Worm (Caenorhabditis elegans) whole organism, L3 larva: ENCODE measurements around the gene ZK470.4.

Experiments used
- R02D3.7 ChIP-seq: fragments of 150-350 bp; optimal IDR thresholded peaks from 2 replicates; lab custom pipeline; 2014; ENCODE audit warnings: missing biosample characterization, missing genetic modification characterization
- ZK546.5 ChIP-seq: sonication (generic microtip); optimal IDR thresholded peaks from 2 replicates; lab custom pipeline; 2017; ENCODE audit warnings: missing biosample characterization, missing genetic modification characterization
- aly-2 ChIP-seq: fragments of 150-350 bp; optimal IDR thresholded peaks from 2 replicates; lab custom pipeline; 2014; ENCODE audit warnings: missing biosample characterization, missing genetic modification characterization
- ama-1 ChIP-seq: fragments of 150-350 bp; optimal IDR thresholded peaks from 2 replicates; lab custom pipeline; 2018
- ceh-16 ChIP-seq: sonication (generic microtip); optimal IDR thresholded peaks from 2 replicates; lab custom pipeline; 2017; ENCODE audit warnings: missing biosample characterization, missing genetic modification characterization
- ceh-28 ChIP-seq: fragments of 150-350 bp; optimal IDR thresholded peaks from 2 replicates; lab custom pipeline; 2014; ENCODE audit warnings: missing biosample characterization, missing genetic modification reagents, missing genetic modification characterization
- ceh-82 ChIP-seq: fragments of 150-350 bp; optimal IDR thresholded peaks from 2 replicates; lab custom pipeline; 2014; ENCODE audit warnings: missing biosample characterization, missing genetic modification characterization
- ceh-9 ChIP-seq: sonication (generic microtip); optimal IDR thresholded peaks from 2 replicates; lab custom pipeline; 2018; ENCODE audit warnings: missing biosample characterization, missing genetic modification characterization
- daf-12 ChIP-seq: fragments of 150-350 bp; optimal IDR thresholded peaks from 2 replicates; lab custom pipeline; 2014; ENCODE audit warnings: missing biosample characterization, missing genetic modification reagents, missing genetic modification characterization
- egl-27 ChIP-seq: sonication (generic microtip); optimal IDR thresholded peaks from 4 replicates; lab custom pipeline; 2017; ENCODE audit warnings: missing biosample characterization, missing genetic modification reagents, missing genetic modification characterization
- egl-5 ChIP-seq: fragments of 150-350 bp; optimal IDR thresholded peaks from 2 replicates; lab custom pipeline; 2017; ENCODE audit warnings: missing biosample characterization, missing genetic modification reagents, missing genetic modification characterization, inconsistent platforms
- elt-1 ChIP-seq: fragments of 150-350 bp; optimal IDR thresholded peaks from 2 replicates; lab custom pipeline; 2014; ENCODE audit warnings: missing biosample characterization, missing genetic modification characterization
- elt-2 ChIP-seq: sonication (generic microtip); optimal IDR thresholded peaks from 2 replicates; lab custom pipeline; 2016; ENCODE audit warnings: missing genetic modification reagents, mild to moderate bottlenecking, missing genetic modification characterization, missing compliant biosample characterization
- elt-3 ChIP-seq, 3 experiments: fragments of 150-350 bp in 1 of 3; sonication (generic microtip) in 2 of 3; optimal IDR thresholded peaks; 2 replicates in 2 of 3; 4 replicates in 1 of 3; lab custom pipeline; 2014 to 2017; ENCODE audit warnings: missing biosample characterization in 3 of 3, missing genetic modification characterization in 3 of 3
- eor-1 ChIP-seq, 2 experiments: fragments of 150-350 bp; optimal IDR thresholded peaks; 2 replicates each; lab custom pipeline; 2014 to 2018; ENCODE audit warnings: missing biosample characterization in 2 of 2, missing genetic modification characterization in 2 of 2
- fkh-10 ChIP-seq: sonication (generic microtip); optimal IDR thresholded peaks from 2 replicates; lab custom pipeline; 2017; ENCODE audit warnings: missing biosample characterization, missing genetic modification reagents, missing genetic modification characterization
- fos-1 ChIP-seq: fragments of 150-350 bp; optimal IDR thresholded peaks from 2 replicates; lab custom pipeline; 2014; ENCODE audit warnings: missing biosample characterization, missing genetic modification characterization
- hmg-11 ChIP-seq: sonication (generic microtip); optimal IDR thresholded peaks from 2 replicates; lab custom pipeline; 2016; ENCODE audit warnings: missing genetic modification characterization, missing compliant biosample characterization
- jun-1 ChIP-seq: fragments of 150-350 bp; optimal IDR thresholded peaks from 2 replicates; lab custom pipeline; 2014; ENCODE audit warnings: missing biosample characterization, missing genetic modification reagents, missing genetic modification characterization
- lin-39 ChIP-seq: fragments of 150-350 bp; optimal IDR thresholded peaks from 2 replicates; lab custom pipeline; 2018; ENCODE audit warnings: missing biosample characterization, missing genetic modification reagents, missing genetic modification characterization
- lsy-12 ChIP-seq: sonication (generic microtip); optimal IDR thresholded peaks from 2 replicates; lab custom pipeline; 2016; ENCODE audit warnings: mild to moderate bottlenecking, missing genetic modification characterization, missing compliant biosample characterization
- mml-1 ChIP-seq: fragments of 150-350 bp; sonication (generic microtip); optimal IDR thresholded peaks from 3 replicates; lab custom pipeline; 2014; ENCODE audit warnings: missing biosample characterization, missing genetic modification characterization
- nfya-1 ChIP-seq: sonication (generic microtip); optimal IDR thresholded peaks from 2 replicates; lab custom pipeline; 2017; ENCODE audit warnings: missing genetic modification characterization, mild to moderate bottlenecking, missing compliant biosample characterization, antibody characterized with exemption, moderate library complexity; ENCODE audit not compliant: insufficient read depth
- nhr-11 ChIP-seq: fragments of 150-350 bp; optimal IDR thresholded peaks from 2 replicates; lab custom pipeline; 2014; ENCODE audit warnings: missing biosample characterization, missing genetic modification characterization
- nhr-12 ChIP-seq: fragments of 150-350 bp; optimal IDR thresholded peaks from 2 replicates; lab custom pipeline; 2014; ENCODE audit warnings: missing biosample characterization, missing genetic modification characterization
- nhr-23 ChIP-seq: fragments of 150-350 bp; optimal IDR thresholded peaks from 2 replicates; lab custom pipeline; 2014; ENCODE audit warnings: missing biosample characterization, missing genetic modification reagents, missing genetic modification characterization
- nhr-237 ChIP-seq: fragments of 150-350 bp; optimal IDR thresholded peaks from 2 replicates; lab custom pipeline; 2014; ENCODE audit warnings: missing biosample characterization, missing genetic modification characterization
- nhr-25 ChIP-seq: sonication (generic microtip); optimal IDR thresholded peaks from 2 replicates; lab custom pipeline; 2017; ENCODE audit warnings: missing biosample characterization, missing genetic modification characterization
- nhr-76 ChIP-seq: fragments of 150-350 bp; sonication (generic microtip); optimal IDR thresholded peaks from 5 replicates; lab custom pipeline; 2014; ENCODE audit warnings: missing biosample characterization, missing genetic modification characterization
- nhr-77 ChIP-seq: fragments of 150-350 bp; optimal IDR thresholded peaks from 2 replicates; lab custom pipeline; 2014; ENCODE audit warnings: missing biosample characterization, missing genetic modification characterization
- pha-4 ChIP-seq: fragments of 150-350 bp; optimal IDR thresholded peaks from 2 replicates; lab custom pipeline; 2014; ENCODE audit warnings: missing biosample characterization, missing genetic modification reagents, missing genetic modification characterization
- pqm-1 ChIP-seq: fragments of 150-350 bp; optimal IDR thresholded peaks from 2 replicates; lab custom pipeline; 2017; ENCODE audit warnings: missing biosample characterization, missing genetic modification characterization, inconsistent platforms
- sea-2 ChIP-seq: fragments of 150-350 bp; sonication (generic microtip); optimal IDR thresholded peaks from 4 replicates; lab custom pipeline; 2014; ENCODE audit warnings: missing biosample characterization, missing genetic modification reagents, missing genetic modification characterization
- skn-1 ChIP-seq: fragments of 150-350 bp; optimal IDR thresholded peaks from 2 replicates; lab custom pipeline; 2014; ENCODE audit warnings: missing biosample characterization, missing genetic modification characterization
- snpc-4 ChIP-seq: fragments of 150-350 bp; optimal IDR thresholded peaks from 2 replicates; lab custom pipeline; 2014; ENCODE audit warnings: missing biosample characterization, missing genetic modification characterization
- tbx-2 ChIP-seq: sonication (generic microtip); optimal IDR thresholded peaks from 2 replicates; lab custom pipeline; 2016; ENCODE audit warnings: mild to moderate bottlenecking, missing genetic modification characterization, missing compliant biosample characterization
- unc-39 ChIP-seq: sonication (generic microtip); optimal IDR thresholded peaks from 4 replicates; lab custom pipeline; 2017; ENCODE audit warnings: missing biosample characterization, missing genetic modification characterization
- unc-62 ChIP-seq: fragments of 150-350 bp; sonication (generic microtip); optimal IDR thresholded peaks from 4 replicates; lab custom pipeline; 2014; ENCODE audit warnings: missing biosample characterization, missing genetic modification reagents, missing genetic modification characterization
- zag-1 ChIP-seq: fragments of 150-350 bp; optimal IDR thresholded peaks from 2 replicates; lab custom pipeline; 2014; ENCODE audit warnings: missing biosample characterization, missing genetic modification characterization
- ztf-11 ChIP-seq: fragments of 150-350 bp; optimal IDR thresholded peaks from 2 replicates; lab custom pipeline; 2014; ENCODE audit warnings: missing biosample characterization, missing genetic modification characterization

The ZK470.4 gene

ce11 chrX:4163391-4163790 is 23.8 kb upstream of the ZK470.4 start, which contains the start of gene ZK470.1:
ZK470.1 (plus strand) TSS chrX:4163691.
- TF ChIP-seq nhr-12 (tag; lab: Kevin White, UChicago), result no peak
- TF ChIP-seq zag-1 (tag; lab: Kevin White, UChicago), result no peak
- TF ChIP-seq nhr-25, result no peak
- no peak for TF ChIP-seq lin-39 (tag; lab: Kevin White, UChicago)
- no peak for TF ChIP-seq unc-39 (tag; lab: Kevin White, UChicago)
- no peak for TF ChIP-seq snpc-4 (tag; lab: Kevin White, UChicago)

- no peak for TF ChIP-seq ceh-9 (tag; lab: Kevin White, UChicago)
- TF ChIP-seq egl-5, result no peak
- no peak for TF ChIP-seq snpc-4 (tag; lab: Kevin White, UChicago)
- no peak for TF ChIP-seq tbx-2 (tag; lab: Kevin White, UChicago)
- no peak for TF ChIP-seq ztf-11
- TF ChIP-seq jun-1 (tag; lab: Kevin White, UChicago), result no peak
- no peak for TF ChIP-seq elt-3 (tag; optimal IDR thresholded peaks at IDR 0.05; lab: Kevin White, UChicago)
- TF ChIP-seq elt-2 (tag; lab: Kevin White, UChicago), result no peak
- no peak for TF ChIP-seq pqm-1 (tag; lab: Kevin White, UChicago)
- TF ChIP-seq nhr-76 (tag; lab: Kevin White, UChicago), result no peak
- TF ChIP-seq egl-27 (tag; lab: Kevin White, UChicago), result no peak
- no peak for TF ChIP-seq nhr-11 (tag; lab: Kevin White, UChicago)
- TF ChIP-seq zag-1 (tag; lab: Kevin White, UChicago), result no peak
- no peak for TF ChIP-seq sea-2 (GFP tag; lab: Kevin White, UChicago)
Measured at ce11 chrX:4161938-4162337, 22.4 kb upstream of the ZK470.4 start.

ce11 chrX:4159929-4160328 is 20.4 kb upstream of the ZK470.4 start:
- TF ChIP-seq nhr-23 (tag; lab: Kevin White, UChicago) (no peak), fkh-10 (GFP tag; lab: Kevin White, UChicago) (peak; percentile 1)
- TF ChIP-seq, all 47 proteins: peak for 1

DNA sequence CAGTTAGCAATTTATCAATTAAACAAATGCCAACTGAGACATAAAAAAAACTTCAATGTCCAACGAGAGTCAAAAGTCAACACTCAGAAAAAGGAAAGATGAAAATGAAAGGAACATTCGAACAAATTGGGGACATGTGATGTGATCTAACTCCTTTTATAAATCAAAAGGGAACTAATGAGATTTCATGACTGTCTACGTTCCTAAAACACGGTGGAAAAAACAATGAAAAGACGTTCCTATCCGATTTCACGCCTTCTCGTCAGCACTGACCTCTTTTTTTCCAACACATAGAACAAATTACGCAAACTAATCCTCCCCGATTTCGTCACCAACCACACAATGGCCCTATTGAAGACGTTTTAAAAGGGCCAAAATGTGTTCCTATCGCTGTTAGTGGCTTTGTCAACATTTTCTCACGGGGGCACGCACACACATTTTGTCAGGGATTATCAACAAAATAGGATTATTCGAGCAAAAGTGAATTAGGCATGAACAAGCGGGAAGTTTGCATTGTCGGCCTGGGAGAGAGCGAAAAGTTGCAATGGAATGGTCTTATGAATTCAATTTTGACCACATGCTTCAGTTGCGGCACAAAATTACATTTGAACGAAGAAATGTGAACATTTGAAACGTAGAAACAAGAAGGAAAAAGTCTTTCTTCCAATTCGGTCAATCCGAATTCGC is 19.8 kb upstream of the ZK470.4 start:
- no peak for TF ChIP-seq eor-1 (tag; optimal IDR thresholded peaks at IDR 0.05; lab: Kevin White, UChicago)
- peak; percentile 78 for TF ChIP-seq nhr-23 (tag; lab: Kevin White, UChicago)
- no peak for TF ChIP-seq aly-2 (tag; lab: Kevin White, UChicago)
- TF ChIP-seq egl-5, result peak; percentile 38
- TF ChIP-seq hmg-11 (tag; lab: Kevin White, UChicago), result peak; percentile 0
- TF ChIP-seq pha-4 (tag; lab: Kevin White, UChicago), result no peak

ce11 chrX:4157896-4158295 is 18.3 kb upstream of the ZK470.4 start:
- TF ChIP-seq fos-1 (tag; lab: Kevin White, UChicago) (no peak), nfya-1 (tag; lab: Kevin White, UChicago) (peak; percentile 35), egl-27 (tag; lab: Kevin White, UChicago) (no peak), nhr-237 (tag; lab: Kevin White, UChicago) (no peak), eor-1 (tag; optimal IDR thresholded peaks at IDR 0.05; lab: Kevin White, UChicago) (no peak), unc-62 (GFP tag; lab: Kevin White, UChicago) (peak; percentile 26), ceh-82 (tag; lab: Kevin White, UChicago) (no peak), ama-1 (lab: Kevin White, UChicago) (peak; percentile 49), nhr-11 (tag; lab: Kevin White, UChicago) (no peak), R02D3.7 (tag; lab: Kevin White, UChicago) (no peak), ztf-11 (no peak), elt-3 (tag; optimal IDR thresholded peaks at IDR 0.05; lab: Kevin White, UChicago) (no peak), daf-12 (tag; lab: Kevin White, UChicago) (no peak), lin-39 (tag; lab: Kevin White, UChicago) (peak; percentile 56), nhr-77 (no peak), nhr-12 (tag; lab: Kevin White, UChicago) (no peak), elt-2 (tag; lab: Kevin White, UChicago) (no peak), skn-1 (no peak), ceh-28 (no peak), unc-39 (tag; lab: Kevin White, UChicago) (no peak), nhr-23 (tag; lab: Kevin White, UChicago) (peak; percentile 25), lsy-12 (no peak), nhr-76 (tag; lab: Kevin White, UChicago) (no peak), nhr-25 (no peak), jun-1 (tag; lab: Kevin White, UChicago) (no peak), mml-1 (tag; lab: Kevin White, UChicago) (no peak), ceh-9 (tag; lab: Kevin White, UChicago) (no peak), pha-4 (tag; lab: Kevin White, UChicago) (no peak), hmg-11 (tag; lab: Kevin White, UChicago) (peak; percentile 34), egl-5 (no peak), sea-2 (GFP tag; lab: Kevin White, UChicago) (no peak), fkh-10 (GFP tag; lab: Kevin White, UChicago) (no peak), pqm-1 (tag; lab: Kevin White, UChicago) (no peak), elt-1 (tag; lab: Kevin White, UChicago) (no peak), snpc-4 (tag; lab: Kevin White, UChicago) (no peak), ZK546.5 (tag; lab: Kevin White, UChicago) (no peak), tbx-2 (tag; lab: Kevin White, UChicago) (no peak), ceh-16 (tag; lab: Kevin White, UChicago) (no peak), aly-2 (tag; lab: Kevin White, UChicago) (no peak)
